Worm (Caenorhabditis elegans) whole organism, late embryonic: ENCODE measurements around the gene cpsf-2.

Source experiments
- ama-1 ChIP-seq: fragments of 150-350 bp; optimal IDR thresholded peaks from 2 replicates; lab custom pipeline; 2014
- ceh-22 ChIP-seq: sonication (generic microtip); optimal IDR thresholded peaks from 2 replicates; lab custom pipeline; 2017; ENCODE audit warnings: missing biosample characterization, missing genetic modification characterization
- ceh-34 ChIP-seq: sonication (generic microtip); optimal IDR thresholded peaks from 2 replicates; lab custom pipeline; 2016; ENCODE audit warnings: mild to moderate bottlenecking, missing genetic modification characterization, missing compliant biosample characterization
- ceh-48 ChIP-seq: sonication (generic microtip); optimal IDR thresholded peaks from 2 replicates; lab custom pipeline; 2016; ENCODE audit warnings: missing genetic modification characterization, inconsistent platforms, missing compliant biosample characterization
- che-1 ChIP-seq: sonication (generic microtip); optimal IDR thresholded peaks from 2 replicates; lab custom pipeline; 2016; ENCODE audit warnings: mild to moderate bottlenecking, missing genetic modification characterization, missing compliant biosample characterization
- dmd-4 ChIP-seq: sonication (generic microtip); optimal IDR thresholded peaks from 2 replicates; lab custom pipeline; 2016; ENCODE audit warnings: borderline replicate concordance, missing genetic modification characterization, missing compliant biosample characterization
- hlh-13 ChIP-seq: fragments of 200-800 bp; sonication (Bioruptor generic); optimal IDR thresholded peaks from 2 replicates; lab custom pipeline; 2018; ENCODE audit warnings: mild to moderate bottlenecking, missing genetic modification characterization, missing compliant biosample characterization
- nfya-1 ChIP-seq: sonication (generic microtip); optimal IDR thresholded peaks from 2 replicates; lab custom pipeline; 2017; ENCODE audit warnings: missing genetic modification characterization, mild to moderate bottlenecking, missing compliant biosample characterization, antibody characterized with exemption, moderate library complexity
- nhr-11 ChIP-seq: fragments of 150-350 bp; optimal IDR thresholded peaks from 2 replicates; lab custom pipeline; 2014; ENCODE audit warnings: missing biosample characterization, missing genetic modification characterization
- pqm-1 ChIP-seq: sonication (generic microtip); optimal IDR thresholded peaks from 2 replicates; lab custom pipeline; 2016; ENCODE audit warnings: missing genetic modification characterization, missing compliant biosample characterization
- unc-55 ChIP-seq: sonication (generic microtip); optimal IDR thresholded peaks from 2 replicates; lab custom pipeline; 2017; ENCODE audit warnings: missing biosample characterization, missing genetic modification reagents, missing genetic modification characterization
- zip-5 ChIP-seq: sonication (generic microtip); optimal IDR thresholded peaks from 2 replicates; lab custom pipeline; 2016; ENCODE audit warnings: missing genetic modification characterization, missing compliant biosample characterization

- TF ChIP-seq ceh-48 (tag; lab: Kevin White, UChicago) (peak; percentile 74), ama-1 (lab: Kevin White, UChicago) (no peak), ceh-34 (tag; lab: Kevin White, UChicago) (peak; percentile 84), che-1 (tag; lab: Kevin White, UChicago) (peak; percentile 81), nhr-11 (tag; lab: Kevin White, UChicago) (no peak), zip-5 (tag; lab: Kevin White, UChicago) (peak; percentile 75), unc-55 (GFP tag; lab: Kevin White, UChicago) (no peak), hlh-13 (peak; percentile 41), ceh-22 (tag; lab: Kevin White, UChicago) (no peak), pqm-1 (peak; percentile 58), nfya-1 (tag; lab: Kevin White, UChicago) (peak; percentile 85), dmd-4 (tag; lab: Kevin White, UChicago) (no peak)
Observed at ce11 chrV:7230847-7231246, 51.9 kb downstream of the cpsf-2 start, which contains the start of the genes gei-6 and krr-1.
